Worm (Caenorhabditis elegans) whole organism, L4 larva: ENCODE results near the gene H39E20.1.
A peak's percentile ranks its signal among the peaks of the same experiment; 100 is the strongest.
"Not testable (repeated sequence)": the region's sequence is repeated elsewhere in the genome, so short reads cannot be mapped to it uniquely, and the experiment has no call there.

Source experiments
- F26F4.8 ChIP-seq: fragments of 200-800 bp; sonication (Bioruptor generic); conservative IDR thresholded peaks from 2 replicates; pipeline ENCODE4 v1.3.6; 2022; ENCODE audit warnings: missing genetic modification characterization, missing compliant biosample characterization
- F44E2.7 ChIP-seq: fragments of 200-800 bp; sonication (Bioruptor generic); IDR thresholded peaks from 2 replicates; pipeline ENCODE4 v2.1.2; 2022; ENCODE audit warnings: missing genetic modification characterization, missing compliant biosample characterization
- T20F7.1 ChIP-seq: fragments of 200-800 bp; sonication (Bioruptor generic); optimal IDR thresholded peaks from 2 replicates; lab custom pipeline; 2018; ENCODE audit warnings: mild to moderate bottlenecking, missing genetic modification characterization, missing compliant biosample characterization
- T26A8.4 ChIP-seq: fragments of 200-800 bp; sonication (Bioruptor generic); IDR thresholded peaks from 2 replicates; pipeline ENCODE4 v1.3.6; 2022; ENCODE audit warnings: missing genetic modification characterization, missing compliant biosample characterization
- Y105C5A.15 ChIP-seq: fragments of 200-800 bp; sonication (Bioruptor generic); IDR thresholded peaks from 2 replicates; pipeline ENCODE4 v1.3.6; 2022; ENCODE audit warnings: missing genetic modification characterization, missing compliant biosample characterization
- Y48G9A.11 ChIP-seq: fragments of 200-800 bp; sonication (Bioruptor generic); IDR thresholded peaks from 2 replicates; pipeline ENCODE4 v1.3.6; 2022; ENCODE audit warnings: missing genetic modification reagents, missing genetic modification characterization, missing compliant biosample characterization
- Y5F2A.4 ChIP-seq: fragments of 200-800 bp; sonication (Bioruptor generic); optimal IDR thresholded peaks from 2 replicates; lab custom pipeline; 2018; ENCODE audit warnings: mild to moderate bottlenecking, missing genetic modification characterization, missing compliant biosample characterization
- Y75B8A.6 ChIP-seq: fragments of 200-800 bp; sonication (Bioruptor generic); IDR thresholded peaks from 2 replicates; pipeline ENCODE4 v1.3.6; 2022; ENCODE audit warnings: missing genetic modification reagents, missing genetic modification characterization, missing compliant biosample characterization
- ZK337.2 ChIP-seq: fragments of 200-800 bp; sonication (Bioruptor generic); IDR thresholded peaks from 2 replicates; pipeline ENCODE4 v1.3.6; 2022; ENCODE audit warnings: missing genetic modification reagents, missing genetic modification characterization, missing compliant biosample characterization
- ama-1 ChIP-seq: fragments of 150-350 bp; optimal IDR thresholded peaks from 2 replicates; lab custom pipeline; 2014; ENCODE audit warnings: inconsistent platforms, mixed read lengths
- arid-1 ChIP-seq: fragments of 200-800 bp; sonication (Bioruptor generic); conservative IDR thresholded peaks from 2 replicates; pipeline ENCODE4 v1.3.6; 2022; ENCODE audit warnings: missing genetic modification reagents, missing genetic modification characterization, missing compliant biosample characterization
- ceh-20 ChIP-seq: fragments of 200-800 bp; sonication (Bioruptor generic); IDR thresholded peaks from 2 replicates; pipeline ENCODE4 v1.3.6; 2022; ENCODE audit warnings: missing genetic modification reagents, missing genetic modification characterization, missing compliant biosample characterization
- ceh-32 ChIP-seq: sonication (generic microtip); optimal IDR thresholded peaks from 2 replicates; lab custom pipeline; 2016; ENCODE audit warnings: mild to moderate bottlenecking, missing genetic modification characterization, missing compliant biosample characterization; ENCODE audit not compliant: poor library complexity
- ceh-44 ChIP-seq: fragments of 200-800 bp; sonication (Bioruptor generic); IDR thresholded peaks from 2 replicates; pipeline ENCODE4 v1.3.6; 2022; ENCODE audit warnings: missing genetic modification reagents, missing genetic modification characterization, missing compliant biosample characterization
- ctbp-1 ChIP-seq: fragments of 200-800 bp; sonication (Bioruptor generic); IDR thresholded peaks from 2 replicates; pipeline ENCODE4 v1.3.6; 2022; ENCODE audit warnings: missing genetic modification reagents, missing genetic modification characterization, missing compliant biosample characterization
- daf-12 ChIP-seq: fragments of 150-350 bp; optimal IDR thresholded peaks from 2 replicates; lab custom pipeline; 2014; ENCODE audit warnings: missing biosample characterization, missing genetic modification reagents, missing genetic modification characterization
- daf-8 ChIP-seq: fragments of 200-800 bp; sonication (Bioruptor generic); IDR thresholded peaks from 2 replicates; pipeline ENCODE4 v1.3.6; 2022; ENCODE audit warnings: missing genetic modification characterization, missing compliant biosample characterization
- dmd-6 ChIP-seq: fragments of 200-800 bp; sonication (Bioruptor generic); IDR thresholded peaks from 2 replicates; pipeline ENCODE4 v1.3.6; 2022; ENCODE audit warnings: missing genetic modification reagents, missing genetic modification characterization, missing compliant biosample characterization
- dmd-8 ChIP-seq: fragments of 200-800 bp; sonication (Bioruptor generic); IDR thresholded peaks from 2 replicates; pipeline ENCODE4 v1.3.6; 2022; ENCODE audit warnings: missing genetic modification characterization, missing compliant biosample characterization
- dmd-9 ChIP-seq: fragments of 200-800 bp; sonication (Bioruptor generic); IDR thresholded peaks from 2 replicates; pipeline ENCODE4 v1.3.6; 2022; ENCODE audit warnings: missing genetic modification reagents, missing genetic modification characterization, missing compliant biosample characterization
- dpl-1 ChIP-seq: fragments of 150-350 bp; optimal IDR thresholded peaks from 2 replicates; lab custom pipeline; 2014; ENCODE audit warnings: missing biosample characterization, missing genetic modification reagents, missing genetic modification characterization
- egl-27 ChIP-seq: sonication (generic microtip); optimal IDR thresholded peaks from 3 replicates; lab custom pipeline; 2017; ENCODE audit warnings: missing biosample characterization, missing genetic modification reagents, missing genetic modification characterization
- egl-43 ChIP-seq: fragments of 200-800 bp; sonication (Bioruptor generic); IDR thresholded peaks from 2 replicates; pipeline ENCODE4 v1.3.6; 2022; ENCODE audit warnings: missing genetic modification reagents, missing genetic modification characterization, missing compliant biosample characterization
- lim-7 ChIP-seq: fragments of 200-800 bp; sonication (Bioruptor generic); IDR thresholded peaks from 2 replicates; pipeline ENCODE4 v1.3.6; 2022; ENCODE audit warnings: missing genetic modification characterization, missing compliant biosample characterization
- lin-1 ChIP-seq: fragments of 200-800 bp; sonication (Bioruptor generic); IDR thresholded peaks from 2 replicates; pipeline ENCODE4 v1.3.6; 2022; ENCODE audit warnings: missing genetic modification reagents, missing genetic modification characterization, missing compliant biosample characterization
- lin-38 ChIP-seq: fragments of 200-800 bp; sonication (Bioruptor generic); IDR thresholded peaks from 2 replicates; pipeline ENCODE4 v1.3.6; 2022; ENCODE audit warnings: missing genetic modification reagents, missing genetic modification characterization, missing compliant biosample characterization
- madf-5 ChIP-seq, 2 experiments: fragments of 200-800 bp; sonication (Bioruptor generic); IDR thresholded peaks; 2 replicates each; pipeline ENCODE4 v1.3.6; 2022; ENCODE audit warnings: missing compliant biosample characterization in 2 of 2, missing genetic modification characterization in 2 of 2
- madf-9 ChIP-seq: fragments of 200-800 bp; sonication (Bioruptor generic); conservative IDR thresholded peaks from 2 replicates; pipeline ENCODE4 v1.3.6; 2022; ENCODE audit warnings: missing genetic modification reagents, missing genetic modification characterization, missing compliant biosample characterization
- mdl-1 ChIP-seq, 2 experiments: fragments of 150-350 bp in 1 of 2; sonication (generic microtip) in 1 of 2; optimal IDR thresholded peaks; 2 replicates each; lab custom pipeline; 2014 to 2017; ENCODE audit warnings: missing biosample characterization in 2 of 2, missing genetic modification characterization in 2 of 2
- mdt-29 ChIP-seq: fragments of 200-800 bp; sonication (Bioruptor generic); IDR thresholded peaks from 2 replicates; pipeline ENCODE4 v1.3.6; 2022; ENCODE audit warnings: missing genetic modification reagents, missing genetic modification characterization, missing compliant biosample characterization
- mxl-2 ChIP-seq: fragments of 200-800 bp; sonication (Bioruptor generic); conservative IDR thresholded peaks from 2 replicates; pipeline ENCODE4 v1.3.6; 2022; ENCODE audit warnings: missing genetic modification reagents, missing genetic modification characterization, missing compliant biosample characterization
- nhr-41 ChIP-seq: fragments of 200-800 bp; sonication (Bioruptor generic); IDR thresholded peaks from 2 replicates; pipeline ENCODE4 v1.3.6; 2022; ENCODE audit warnings: missing genetic modification reagents, missing genetic modification characterization, missing compliant biosample characterization
- pha-4 ChIP-seq, 2 experiments: fragments of 150-350 bp in 1 of 2; fragments of 200-800 bp in 1 of 2; sonication (Bioruptor generic) in 1 of 2; IDR thresholded peaks in 1 of 2; optimal IDR thresholded peaks in 1 of 2; 2 replicates each; pipeline versions ENCODE4 v1.3.6 to Lab custom; 2014 to 2022; ENCODE audit warnings: missing genetic modification characterization in 2 of 2, missing genetic modification reagents in 2 of 2, missing biosample characterization in 1 of 2, missing compliant biosample characterization in 1 of 2
- php-3 ChIP-seq: fragments of 200-800 bp; sonication (Bioruptor generic); IDR thresholded peaks from 2 replicates; pipeline ENCODE4 v1.3.6; 2022; ENCODE audit warnings: missing genetic modification reagents, missing genetic modification characterization, missing compliant biosample characterization
- pqm-1 ChIP-seq: sonication (generic microtip); optimal IDR thresholded peaks from 2 replicates; lab custom pipeline; 2017; ENCODE audit warnings: missing biosample characterization, missing genetic modification characterization
- saeg-2 ChIP-seq: fragments of 200-800 bp; sonication (Bioruptor generic); IDR thresholded peaks from 2 replicates; pipeline ENCODE4 v1.3.6; 2022; ENCODE audit warnings: missing genetic modification reagents, missing genetic modification characterization, missing compliant biosample characterization
- skn-1 ChIP-seq: fragments of 150-350 bp; optimal IDR thresholded peaks from 2 replicates; lab custom pipeline; 2014; ENCODE audit warnings: missing biosample characterization, missing genetic modification characterization
- snpc-1.2 ChIP-seq: fragments of 200-800 bp; sonication (Bioruptor generic); IDR thresholded peaks from 2 replicates; pipeline ENCODE4 v1.3.6; 2022; ENCODE audit warnings: missing genetic modification reagents, missing genetic modification characterization, missing compliant biosample characterization
- tag-97 ChIP-seq: fragments of 200-800 bp; sonication (Bioruptor generic); IDR thresholded peaks from 2 replicates; pipeline ENCODE4 v1.3.6; 2022; ENCODE audit warnings: missing genetic modification characterization, missing compliant biosample characterization
- tra-1 ChIP-seq: fragments of 200-800 bp; sonication (Bioruptor generic); IDR thresholded peaks from 2 replicates; pipeline ENCODE4 v1.3.6; 2022; ENCODE audit warnings: missing genetic modification reagents, missing genetic modification characterization, missing compliant biosample characterization
- unc-130 ChIP-seq: sonication (generic microtip); optimal IDR thresholded peaks from 2 replicates; lab custom pipeline; 2016; ENCODE audit warnings: missing genetic modification reagents, missing genetic modification characterization, missing compliant biosample characterization
- vab-7 ChIP-seq: fragments of 200-800 bp; sonication (Bioruptor generic); IDR thresholded peaks from 2 replicates; pipeline ENCODE4 v1.3.6; 2022; ENCODE audit warnings: missing genetic modification reagents, missing genetic modification characterization, missing compliant biosample characterization
- zfp-3 ChIP-seq: fragments of 200-800 bp; sonication (Bioruptor generic); conservative IDR thresholded peaks from 2 replicates; pipeline ENCODE4 v1.3.6; 2022; ENCODE audit warnings: missing genetic modification reagents, missing genetic modification characterization, missing compliant biosample characterization
- zip-11 ChIP-seq: fragments of 200-800 bp; sonication (Bioruptor generic); IDR thresholded peaks from 2 replicates; pipeline ENCODE4 v1.3.6; 2022; ENCODE audit warnings: missing genetic modification characterization, missing compliant biosample characterization

H39E20.1 gene

ce11 chrX:1379391-1379790, 18.0 kb downstream of the H39E20.1 start (continued):
- TF ChIP-seq mxl-2 (peak; percentile 81), zip-11 (GFP tag; lab: Robert Waterston, UW) (0 out of 2 replicates have a peak, but pooled peaks have one; percentile 43), Y48G9A.11 (GFP tag; lab: Robert Waterston, UW) (peak; percentile 73), egl-43 (GFP tag; lab: Robert Waterston, UW) (peak; percentile 96), lin-38 (GFP tag; lab: Robert Waterston, UW) (peak; percentile 78), ctbp-1 (GFP tag; lab: Robert Waterston, UW) (peak; percentile 78), Y5F2A.4 (GFP tag; lab: Kevin White, UChicago) (peak; percentile 74), daf-12 (no peak), T20F7.1 (GFP tag; lab: Kevin White, UChicago) (no peak), dpl-1 (GFP tag; lab: Kevin White, UChicago) (peak; percentile 4), unc-130 (GFP tag; lab: Kevin White, UChicago) (peak; percentile 6), ceh-44 (no peak), ama-1 (lab: Kevin White, UChicago) (no peak), pqm-1 (tag; lab: Kevin White, UChicago) (no peak), tra-1 (GFP tag; lab: Robert Waterston, UW) (peak; percentile 67), egl-27 (tag; lab: Kevin White, UChicago) (no peak), ceh-20 (GFP tag; lab: Robert Waterston, UW) (peak; percentile 76; the same call in 1 of the 2 replicates), mdl-1 (tag; optimal IDR thresholded peaks at IDR 0.05; lab: Kevin White, UChicago) (peak in 1 of 2 experiments; percentile 54), php-3 (peak; percentile 71), zfp-3 (GFP tag; lab: Robert Waterston, UW) (peak; percentile 56; the same call in 1 of the 2 replicates), madf-5 (GFP tag; IDR thresholded peaks at IDR 0.05; lab: Robert Waterston, UW) (0 out of 4 replicates have a peak, but pooled peaks have one; percentile 58 to 59), skn-1 (tag; lab: Kevin White, UChicago) (no peak), ceh-32 (tag; lab: Kevin White, UChicago) (peak; percentile 20)
- TF ChIP-seq, all 104 proteins: peak for 69

ce11 chrX:1375071-1375470, 22.3 kb downstream of the H39E20.1 start:
- peak; percentile 97 for TF ChIP-seq lin-1 (GFP tag; lab: Robert Waterston, UW)
- peak; percentile 82 for TF ChIP-seq F26F4.8
- peak; percentile 47; the same call in 1 of the 2 replicates for TF ChIP-seq php-3
- peak; percentile 97 for TF ChIP-seq ceh-44
- peak; percentile 99 for TF ChIP-seq Y105C5A.15 (GFP tag; lab: Robert Waterston, UW)
- TF ChIP-seq lin-38 (GFP tag; lab: Robert Waterston, UW) = peak; percentile 72
- peak; percentile 96 for TF ChIP-seq arid-1 (GFP tag; lab: Robert Waterston, UW)
- TF ChIP-seq dmd-6 (GFP tag; lab: Robert Waterston, UW) = peak; percentile 62
- peak; percentile 93 for TF ChIP-seq Y48G9A.11 (GFP tag; lab: Robert Waterston, UW)
- TF ChIP-seq daf-8 = peak; percentile 87; the same call in 1 of the 2 replicates
- peak; percentile 94 for TF ChIP-seq pha-4 (GFP tag; IDR thresholded peaks at IDR 0.05; lab: Robert Waterston, UW)
- TF ChIP-seq pha-4 (tag; optimal IDR thresholded peaks at IDR 0.05; lab: Kevin White, UChicago) = not testable (repeated sequence)
- TF ChIP-seq madf-9 (GFP tag; lab: Robert Waterston, UW) = peak; percentile 87
- 0 out of 2 replicates have a peak, but pooled peaks have one; percentile 39 for TF ChIP-seq ceh-20 (GFP tag; lab: Robert Waterston, UW)
- peak; percentile 92 for TF ChIP-seq nhr-41 (GFP tag; lab: Robert Waterston, UW)
- peak; percentile 89; the same call in 1 of the 2 replicates for TF ChIP-seq Y75B8A.6 (GFP tag; lab: Robert Waterston, UW)
- peak; percentile 66 for TF ChIP-seq dmd-8
- peak; percentile 92; the same call in 1 of the 2 replicates for TF ChIP-seq tag-97 (GFP tag; lab: Robert Waterston, UW)
- TF ChIP-seq dmd-9 (GFP tag; lab: Robert Waterston, UW) = peak; percentile 76; the same call in 1 of the 2 replicates
- TF ChIP-seq F44E2.7 (GFP tag; lab: Robert Waterston, UW) = peak; percentile 82; the same call in 1 of the 2 replicates
- peak; percentile 99 for TF ChIP-seq mdt-29 (GFP tag; lab: Robert Waterston, UW)
- TF ChIP-seq lim-7 (GFP tag; lab: Robert Waterston, UW) = peak; percentile 79
- peak; percentile 96 to 97 for TF ChIP-seq madf-5 (GFP tag; IDR thresholded peaks at IDR 0.05; lab: Robert Waterston, UW)
- TF ChIP-seq ZK337.2 (GFP tag; lab: Robert Waterston, UW) = 0 out of 2 replicates have a peak, but pooled peaks have one; percentile 52
- peak; percentile 88 for TF ChIP-seq egl-43 (GFP tag; lab: Robert Waterston, UW)
- TF ChIP-seq ctbp-1 (GFP tag; lab: Robert Waterston, UW) = peak; percentile 92
- peak; percentile 36; the same call in 1 of the 2 replicates for TF ChIP-seq T26A8.4 (GFP tag; lab: Robert Waterston, UW)
- peak; percentile 51; the same call in 1 of the 2 replicates for TF ChIP-seq saeg-2 (GFP tag; lab: Robert Waterston, UW)
- peak; percentile 97 for TF ChIP-seq snpc-1.2 (GFP tag; lab: Robert Waterston, UW)
- TF ChIP-seq zfp-3 (GFP tag; lab: Robert Waterston, UW) = peak; percentile 69
- peak; percentile 91 for TF ChIP-seq vab-7 (GFP tag; lab: Robert Waterston, UW)
- peak; percentile 92 for TF ChIP-seq tra-1 (GFP tag; lab: Robert Waterston, UW)
